Fruit fly (Drosophila melanogaster) whole organism, adult: ENCODE data around the gene Hrb98DE.

Experiments used
- CG11617 ChIP-seq: fragments of 200-800 bp; sonication (Bioruptor generic); optimal IDR thresholded peaks from 2 replicates; lab custom pipeline; 2017; ENCODE audit warnings: mild to moderate bottlenecking, missing biosample characterization, missing genetic modification reagents, missing genetic modification characterization
- CG12768 ChIP-seq: fragments of 200-800 bp; sonication (Bioruptor generic); optimal IDR thresholded peaks from 2 replicates; lab custom pipeline; 2017; ENCODE audit warnings: missing biosample characterization, missing genetic modification characterization, mild to moderate bottlenecking, moderate library complexity, missing genetic modification reagents
- CG14711 ChIP-seq: fragments of 200-800 bp; sonication (Bioruptor generic); optimal IDR thresholded peaks from 2 replicates; lab custom pipeline; 2018; ENCODE audit warnings: missing biosample characterization, mild to moderate bottlenecking, missing genetic modification characterization, moderate library complexity
- CG1620 ChIP-seq: fragments of 200-800 bp; sonication (Bioruptor generic); optimal IDR thresholded peaks from 2 replicates; lab custom pipeline; 2016; ENCODE audit warnings: missing biosample characterization, missing genetic modification characterization
- CG33017 ChIP-seq: fragments of 200-800 bp; sonication (Bioruptor generic); optimal IDR thresholded peaks from 2 replicates; lab custom pipeline; 2018; ENCODE audit warnings: missing biosample characterization, mild to moderate bottlenecking, missing genetic modification characterization, moderate library complexity
- CG5204 ChIP-seq: fragments of 200-800 bp; sonication (Bioruptor generic); optimal IDR thresholded peaks from 2 replicates; lab custom pipeline; 2016; ENCODE audit warnings: missing biosample characterization, missing genetic modification characterization
- CG7045 ChIP-seq: fragments of 200-800 bp; sonication (Bioruptor generic); optimal IDR thresholded peaks from 2 replicates; lab custom pipeline; 2017; ENCODE audit warnings: missing biosample characterization, mild to moderate bottlenecking, missing genetic modification characterization
- CG7101 ChIP-seq: fragments of 200-800 bp; sonication (Bioruptor generic); optimal IDR thresholded peaks from 2 replicates; lab custom pipeline; 2018; ENCODE audit warnings: missing biosample characterization, mild to moderate bottlenecking, missing genetic modification characterization, moderate library complexity
- Clk ChIP-seq: fragments of 200-800 bp; sonication (Bioruptor generic); optimal IDR thresholded peaks from 2 replicates; lab custom pipeline; 2017; ENCODE audit warnings: missing biosample characterization, missing genetic modification characterization
- Crg-1 ChIP-seq: fragments of 200-800 bp; sonication (Bioruptor generic); optimal IDR thresholded peaks from 2 replicates; lab custom pipeline; 2016; ENCODE audit warnings: missing biosample characterization, missing genetic modification characterization
- Hr96 ChIP-seq: fragments of 200-800 bp; sonication (Bioruptor generic); optimal IDR thresholded peaks from 2 replicates; lab custom pipeline; 2016; ENCODE audit warnings: missing biosample characterization, missing genetic modification characterization
- Mnt ChIP-seq: fragments of 200-800 bp; sonication (Bioruptor generic); optimal IDR thresholded peaks from 2 replicates; lab custom pipeline; 2016; ENCODE audit warnings: missing biosample characterization, mild to moderate bottlenecking, missing genetic modification characterization
- bab1 ChIP-seq: fragments of 200-800 bp; sonication (Bioruptor generic); optimal IDR thresholded peaks from 3 replicates; lab custom pipeline; 2019; ENCODE audit warnings: missing biosample characterization, mild to moderate bottlenecking, missing genetic modification characterization, moderate library complexity
- cic ChIP-seq: fragments of 200-800 bp; sonication (Bioruptor generic); optimal IDR thresholded peaks from 2 replicates; lab custom pipeline; 2017; ENCODE audit warnings: missing biosample characterization, mild to moderate bottlenecking, missing genetic modification characterization, moderate library complexity
- cnc ChIP-seq, 2 experiments: fragments of >200 bp; optimal IDR thresholded peaks; 2 replicates each; lab custom pipeline; 2017
- kay ChIP-seq: fragments of 200-800 bp; sonication (Bioruptor generic); peaks from one replicate; lab custom pipeline; 2016; ENCODE audit warnings: missing biosample characterization, missing genetic modification characterization, borderline replicate concordance
- ovo ChIP-seq: fragments of 200-800 bp; sonication (Bioruptor generic); optimal IDR thresholded peaks from 2 replicates; lab custom pipeline; 2016; ENCODE audit warnings: missing biosample characterization, missing genetic modification characterization
- pad ChIP-seq: fragments of 200-800 bp; sonication (Bioruptor generic); optimal IDR thresholded peaks from 3 replicates; lab custom pipeline; 2017; ENCODE audit warnings: missing biosample characterization, missing genetic modification characterization, mild to moderate bottlenecking, moderate library complexity, missing genetic modification reagents
- tj ChIP-seq: fragments of 200-800 bp; sonication (Bioruptor generic); optimal IDR thresholded peaks from 3 replicates; lab custom pipeline; 2017; ENCODE audit warnings: missing biosample characterization, mild to moderate bottlenecking, missing genetic modification characterization, moderate library complexity
- toe ChIP-seq: fragments of 200-800 bp; sonication (Bioruptor generic); optimal IDR thresholded peaks from 2 replicates; lab custom pipeline; 2016; ENCODE audit warnings: missing biosample characterization, missing genetic modification characterization

The Hrb98DE gene

DNA sequence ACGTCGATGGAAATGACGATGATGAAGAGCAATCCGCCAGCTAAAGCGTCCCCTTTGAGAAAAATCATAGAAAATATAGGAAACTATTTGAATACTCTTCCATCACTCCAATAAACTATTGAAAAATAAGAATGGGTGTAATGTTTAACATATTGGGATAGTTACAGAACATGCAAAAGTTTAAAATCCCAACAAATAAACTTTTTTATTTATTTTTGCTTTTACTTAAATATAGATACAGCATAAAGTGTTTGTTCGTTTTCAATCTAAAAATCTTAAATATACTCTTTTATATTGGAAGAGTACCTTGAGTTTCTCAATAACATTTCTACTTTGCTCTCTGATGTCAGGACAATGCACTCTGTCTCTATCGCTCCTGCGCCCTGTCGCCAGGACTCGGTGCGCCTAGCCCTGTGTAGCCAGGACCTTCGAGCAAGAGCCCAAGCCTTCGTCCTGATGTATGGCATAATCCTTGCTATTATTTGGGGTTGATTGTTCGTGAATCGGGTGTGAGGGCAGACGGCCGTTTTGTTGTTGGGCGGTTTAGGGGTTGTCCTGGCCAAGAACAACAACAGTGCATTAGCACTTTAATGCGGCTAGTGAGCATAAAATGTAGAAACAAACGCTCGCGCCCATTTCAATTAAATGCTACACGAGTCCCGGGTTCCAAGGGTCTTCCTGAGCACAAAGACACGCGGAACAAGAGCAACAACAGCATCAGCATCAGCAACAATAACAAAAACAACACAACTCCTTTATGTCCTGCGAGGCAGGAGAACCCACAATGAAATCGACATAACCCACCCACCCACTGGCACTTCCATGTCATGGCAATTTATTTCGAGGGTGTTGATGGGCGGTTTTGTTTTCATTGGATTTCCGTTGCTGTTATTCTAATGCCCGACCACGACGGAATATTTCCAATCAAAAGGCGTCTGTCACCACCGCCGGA, 26.7 kb upstream of the Hrb98DE start:
- TF ChIP-seq cic (GFP tag; lab: Kevin White, UChicago) = no peak
- no peak for TF ChIP-seq pad (GFP tag; lab: Kevin White, UChicago)
- TF ChIP-seq CG12768 = no peak
- TF ChIP-seq CG7101 = no peak
- TF ChIP-seq CG33017 = no peak
- no peak for TF ChIP-seq CG5204
- no peak for TF ChIP-seq ovo (GFP tag; lab: Kevin White, UChicago)
- no peak for TF ChIP-seq toe
- no peak for TF ChIP-seq Clk (GFP tag; lab: Kevin White, UChicago)
- no peak for TF ChIP-seq cnc (optimal IDR thresholded peaks at IDR 0.05; lab: Kevin White, UChicago)
- TF ChIP-seq Mnt (GFP tag; lab: Kevin White, UChicago) = no peak
- no peak for TF ChIP-seq bab1 (GFP tag; lab: Kevin White, UChicago)
- no peak for TF ChIP-seq Hr96
- no peak for TF ChIP-seq CG1620 (GFP tag; lab: Kevin White, UChicago)
- TF ChIP-seq Crg-1 (GFP tag; lab: Kevin White, UChicago) = no peak
- TF ChIP-seq kay (GFP tag; lab: Kevin White, UChicago) = no peak
- TF ChIP-seq CG14711 (tag; lab: Kevin White, UChicago) = no peak

DNA sequence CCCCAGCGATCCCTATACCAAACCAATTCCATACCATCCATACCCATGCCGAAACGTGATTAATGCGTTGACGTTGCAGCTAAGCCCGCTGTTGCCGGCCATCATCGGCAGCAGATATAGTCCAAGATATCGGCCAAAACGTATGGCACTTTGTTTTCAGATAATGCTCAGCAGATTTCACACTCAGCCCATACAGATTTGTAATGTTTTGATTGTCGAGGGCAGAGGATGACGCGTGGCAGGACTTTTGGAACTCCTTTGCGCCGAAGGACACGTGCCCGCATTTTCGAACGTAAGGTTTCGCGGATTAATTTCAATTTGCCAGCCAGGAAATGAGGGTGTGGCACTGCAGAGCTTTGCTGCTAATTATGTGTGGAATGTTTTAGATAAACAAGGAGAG, 22.8 kb upstream of the Hrb98DE start:
- TF ChIP-seq toe (no peak), CG11617 (GFP tag; lab: Kevin White, UChicago) (no peak), ovo (GFP tag; lab: Kevin White, UChicago) (no peak), CG33017 (no peak), CG12768 (no peak), Hr96 (no peak), CG5204 (no peak), Clk (GFP tag; lab: Kevin White, UChicago) (no peak), kay (GFP tag; lab: Kevin White, UChicago) (no peak), bab1 (GFP tag; lab: Kevin White, UChicago) (no peak), cnc (optimal IDR thresholded peaks at IDR 0.05; lab: Kevin White, UChicago) (no peak), Crg-1 (GFP tag; lab: Kevin White, UChicago) (no peak), tj (GFP tag; lab: Kevin White, UChicago) (no peak), Mnt (GFP tag; lab: Kevin White, UChicago) (no peak), CG1620 (GFP tag; lab: Kevin White, UChicago) (no peak), CG14711 (tag; lab: Kevin White, UChicago) (no peak), pad (GFP tag; lab: Kevin White, UChicago) (no peak)

DNA sequence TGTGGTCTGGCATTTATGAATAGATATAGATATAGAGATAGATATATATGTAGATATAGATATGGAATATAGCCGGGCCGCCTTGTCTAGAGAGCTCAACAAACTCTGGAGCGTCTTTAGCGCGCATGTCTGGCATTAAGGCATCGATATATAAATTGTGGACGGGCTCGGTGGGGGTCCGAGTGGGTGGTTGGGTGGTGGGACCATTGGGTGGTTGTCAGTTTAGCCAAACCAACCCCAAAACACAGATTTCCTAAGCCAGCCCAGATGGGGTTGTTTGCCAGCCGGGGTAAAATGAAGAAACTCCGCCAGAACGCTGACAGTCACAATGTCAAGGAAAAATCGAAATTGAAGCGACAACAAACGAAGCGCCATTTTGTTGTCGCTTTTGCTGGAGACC, 20.1 kb upstream of the Hrb98DE start:
- TF ChIP-seq tj (GFP tag; lab: Kevin White, UChicago) (no peak), pad (GFP tag; lab: Kevin White, UChicago) (no peak), cic (GFP tag; lab: Kevin White, UChicago) (no peak), CG7101 (no peak)

DNA sequence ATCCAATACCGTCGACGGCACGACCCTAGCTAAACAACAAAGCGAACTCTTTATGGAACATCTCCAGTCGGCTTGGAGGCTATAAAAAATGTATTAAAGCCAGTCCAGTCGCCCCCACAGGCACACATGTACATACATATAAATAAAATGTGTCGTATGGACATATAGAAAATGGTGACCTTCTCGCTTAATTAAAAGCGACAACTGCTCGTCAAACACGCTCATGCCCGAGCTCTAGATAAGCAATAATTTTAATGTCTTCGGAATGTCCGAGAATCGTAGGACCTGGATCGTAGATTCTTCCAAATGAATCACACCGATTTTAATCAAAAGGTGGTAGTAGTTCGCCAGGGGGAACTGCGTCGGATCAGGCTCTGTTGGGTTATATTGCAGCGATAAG, 19.6 kb upstream of the Hrb98DE start:
- peak; percentile 68 for TF ChIP-seq kay (GFP tag; lab: Kevin White, UChicago)
- no peak for TF ChIP-seq CG7045 (GFP tag; lab: Kevin White, UChicago)

DNA sequence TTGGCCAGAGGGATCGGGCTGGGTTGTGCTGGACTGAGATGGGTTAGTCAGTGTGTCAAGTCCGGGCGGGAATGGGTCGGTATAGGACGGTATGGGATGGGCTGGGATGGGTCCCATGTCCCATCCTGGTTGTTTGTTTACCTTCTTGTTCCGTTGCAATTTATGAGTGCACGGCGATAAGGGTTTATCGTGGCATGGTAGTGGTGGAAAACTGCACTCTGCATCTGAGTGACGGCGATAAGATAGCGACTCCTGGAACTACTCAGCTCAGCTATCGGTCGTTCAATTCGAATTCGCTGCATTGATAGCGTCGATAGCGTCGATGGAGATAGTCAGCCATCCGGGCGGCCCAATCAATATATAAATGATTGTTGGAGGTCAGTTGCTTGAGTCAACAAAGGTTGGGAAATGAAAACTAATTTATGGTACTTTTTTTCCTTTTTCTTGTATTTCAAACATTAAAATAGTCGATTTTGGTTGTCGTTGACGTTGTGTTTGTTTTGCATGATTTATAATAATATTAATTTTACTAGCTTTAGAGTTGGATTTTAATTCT, 19.0 kb upstream of the Hrb98DE start:
- TF ChIP-seq tj (GFP tag; lab: Kevin White, UChicago) (no peak), CG14711 (tag; lab: Kevin White, UChicago) (no peak), kay (GFP tag; lab: Kevin White, UChicago) (no peak), Crg-1 (GFP tag; lab: Kevin White, UChicago) (peak; percentile 23), cic (GFP tag; lab: Kevin White, UChicago) (peak; percentile 25), toe (no peak), pad (GFP tag; lab: Kevin White, UChicago) (no peak), ovo (GFP tag; lab: Kevin White, UChicago) (peak; percentile 70), CG5204 (no peak), Clk (GFP tag; lab: Kevin White, UChicago) (no peak), cnc (optimal IDR thresholded peaks at IDR 0.05; lab: Kevin White, UChicago) (no peak), CG7045 (GFP tag; lab: Kevin White, UChicago) (no peak), Hr96 (no peak), CG11617 (GFP tag; lab: Kevin White, UChicago) (peak; percentile 31), CG12768 (peak; percentile 38), Mnt (GFP tag; lab: Kevin White, UChicago) (no peak)

DNA sequence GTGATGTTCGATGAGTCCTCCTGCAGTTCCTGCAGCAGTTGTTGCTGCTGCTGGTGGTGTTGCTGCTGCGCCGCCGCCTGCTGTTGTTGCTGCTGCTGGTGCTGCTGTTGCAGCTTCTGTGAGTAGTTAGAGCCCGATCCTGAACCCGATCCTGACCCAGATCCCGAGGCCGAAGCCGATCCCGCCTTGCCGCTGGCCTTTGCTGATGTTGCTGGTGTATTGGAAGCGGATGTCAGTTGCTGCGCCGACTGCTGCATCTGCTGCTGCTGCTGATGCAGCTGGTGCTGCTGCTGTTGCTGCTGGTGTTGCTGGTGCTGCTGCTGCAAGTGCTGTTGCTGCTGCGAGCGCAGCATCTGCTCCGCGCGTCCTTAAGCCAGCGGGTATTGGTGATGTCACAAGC, 17.0 kb upstream of the Hrb98DE start:
- no peak for TF ChIP-seq Hr96
- no peak for TF ChIP-seq Crg-1 (GFP tag; lab: Kevin White, UChicago)
- TF ChIP-seq CG14711 (tag; lab: Kevin White, UChicago) = no peak
- TF ChIP-seq CG12768 = no peak
- no peak for TF ChIP-seq toe
